Worm (Caenorhabditis elegans): Measurements from ENCODE around the gene glb-1.

glb-1 gene

DNA sequence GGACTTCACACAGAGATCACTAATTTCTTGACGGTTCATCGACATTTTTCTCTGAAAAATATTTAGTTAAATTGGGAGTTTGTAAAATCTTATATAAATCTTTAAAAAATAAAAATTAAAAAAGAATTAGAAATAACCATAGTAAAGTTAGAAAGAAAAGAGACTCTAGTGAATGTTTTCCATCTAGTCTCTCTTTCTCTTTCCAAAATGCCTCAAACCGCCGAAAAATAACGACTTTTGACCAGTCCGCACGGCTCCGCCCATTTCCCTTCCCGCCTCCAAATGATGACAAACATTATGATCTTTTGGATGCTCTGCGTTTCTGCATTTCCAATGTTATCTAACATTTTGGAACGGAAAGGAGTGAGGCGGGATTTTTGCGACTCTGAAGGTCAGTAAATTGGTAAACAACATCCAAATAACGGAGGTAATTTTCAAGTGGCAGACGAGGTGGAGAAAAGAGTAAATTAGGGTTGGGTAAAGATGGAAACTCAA is at the start of gene glb-1:
TSS of gene glb-1 (minus strand) at position 51 of the 495 bp plus-strand sequence.
- no peak for TF ChIP-seq unc-62 (GFP tag; optimal IDR thresholded peaks at IDR 0.05)

DNA sequence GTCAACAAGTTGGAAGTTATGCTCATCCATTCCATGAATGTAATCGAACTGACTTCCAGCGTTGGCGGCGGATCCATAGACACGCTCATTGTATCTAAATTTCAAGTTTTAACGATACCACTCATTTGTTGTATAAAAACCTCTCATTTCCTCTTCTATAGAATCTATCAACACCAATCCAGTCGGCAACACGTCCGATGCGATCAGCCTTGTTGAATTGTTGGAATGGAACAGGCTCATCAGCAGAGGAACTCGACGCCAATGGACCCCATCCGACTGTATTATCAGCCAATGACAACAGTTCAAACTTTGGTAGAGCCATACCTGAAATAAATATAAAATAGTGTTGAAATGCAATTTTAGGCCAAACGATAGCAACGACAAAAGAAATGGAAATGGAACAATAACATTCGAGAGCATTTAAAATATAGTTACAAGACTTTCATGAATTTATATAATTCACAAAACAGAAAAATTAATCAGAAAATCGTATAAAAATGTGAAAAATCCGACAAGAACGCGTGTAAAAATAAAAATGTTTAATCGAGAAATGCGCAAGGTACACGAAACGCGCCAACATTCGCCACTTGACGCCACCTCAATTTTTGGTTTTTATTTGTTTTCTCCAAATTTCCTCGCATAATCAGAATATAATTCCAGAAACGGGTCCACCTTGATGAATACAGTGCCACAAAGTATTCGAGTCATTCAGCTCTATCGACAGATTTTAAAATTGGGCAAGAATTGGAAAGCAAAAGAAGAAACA is 48.3 kb upstream of the glb-1 start, which contains the start of the genes eif-3.D and R08D7.4:
TSS of gene eif-3.D (minus strand) at position 324 of the 766 bp plus-strand sequence.
TSS of gene R08D7.4 (plus strand) at position 638 of the 766 bp plus-strand sequence.
- no peak for TF ChIP-seq unc-62 (GFP tag; optimal IDR thresholded peaks at IDR 0.05)

DNA sequence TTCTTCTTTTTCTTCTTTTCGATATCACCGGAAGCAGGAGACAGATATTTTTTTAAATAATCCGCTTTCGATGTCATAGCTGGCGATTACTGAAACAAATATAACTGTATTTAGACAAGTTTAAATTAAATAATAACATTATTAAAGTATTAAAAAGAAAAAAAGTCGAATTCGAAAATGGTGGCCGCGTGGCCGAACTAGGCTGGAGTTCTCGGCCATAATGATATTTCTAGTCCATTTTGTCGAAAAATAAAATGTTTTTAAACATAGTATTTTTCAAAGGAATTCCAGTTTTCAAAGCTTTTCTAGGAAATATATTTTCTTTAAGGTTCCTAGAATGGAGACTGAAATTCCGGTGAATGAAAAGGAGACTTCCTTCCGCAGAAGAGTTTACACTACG is 44.5 kb upstream of the glb-1 start, which contains the start of the genes bud-13 and rpap-2:
TSS of gene bud-13 (minus strand) at position 89 of the 400 bp plus-strand sequence.
TSS of gene rpap-2 (plus strand) at position 329 of the 400 bp plus-strand sequence.
- TF ChIP-seq unc-62 (GFP tag; optimal IDR thresholded peaks at IDR 0.05), result no peak

DNA sequence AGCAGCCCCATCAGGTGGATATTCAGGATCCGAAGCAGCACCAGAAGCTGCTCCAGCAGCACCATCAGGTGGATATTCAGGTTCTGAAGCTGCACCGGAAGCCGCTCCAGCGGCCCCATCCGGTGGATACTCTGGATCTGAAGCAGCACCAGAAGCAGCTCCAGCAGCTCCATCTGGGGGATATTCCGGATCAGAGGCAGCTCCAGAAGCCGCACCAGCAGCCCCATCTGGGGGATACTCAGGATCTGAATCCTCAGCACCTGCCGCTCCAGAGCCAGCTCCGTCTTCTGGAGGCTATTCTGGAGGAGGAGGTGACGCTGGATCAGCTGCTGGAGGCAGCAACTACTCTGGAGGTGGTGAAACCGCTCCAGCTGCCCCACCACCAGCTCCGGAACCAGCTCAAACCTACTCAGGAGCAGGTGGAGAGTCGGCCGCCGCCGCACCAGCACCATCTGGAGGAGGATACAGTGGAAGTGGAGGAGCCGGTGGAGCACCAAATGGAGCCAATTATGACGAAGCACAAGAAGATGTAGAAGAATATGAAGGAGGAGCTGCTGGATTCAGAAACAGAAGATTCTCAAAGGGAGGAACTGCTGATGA is 41.7 kb upstream of the glb-1 start:
- no peak for TF ChIP-seq unc-62 (GFP tag; optimal IDR thresholded peaks at IDR 0.05)

DNA sequence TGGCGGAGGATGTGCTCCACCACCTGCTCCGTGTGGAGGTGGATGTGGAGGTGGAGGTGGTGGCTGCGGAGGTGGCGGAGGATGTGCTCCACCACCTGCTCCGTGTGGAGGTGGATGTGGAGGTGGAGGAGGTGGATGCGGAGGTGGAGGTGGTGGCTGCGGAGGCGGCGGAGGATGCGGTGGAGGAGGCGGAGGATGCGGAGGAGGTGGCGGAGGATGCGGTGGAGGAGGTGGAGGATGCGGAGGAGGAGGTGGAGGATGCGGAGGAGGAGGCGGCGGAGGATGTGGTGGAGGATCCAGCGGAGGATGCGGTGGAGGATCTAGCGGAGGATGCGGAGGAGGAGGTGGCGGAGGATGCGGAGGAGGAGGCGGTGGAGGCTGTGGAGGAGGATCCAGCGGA is 39.4 kb upstream of the glb-1 start:
- TF ChIP-seq unc-62 (GFP tag; optimal IDR thresholded peaks at IDR 0.05), result no peak

DNA sequence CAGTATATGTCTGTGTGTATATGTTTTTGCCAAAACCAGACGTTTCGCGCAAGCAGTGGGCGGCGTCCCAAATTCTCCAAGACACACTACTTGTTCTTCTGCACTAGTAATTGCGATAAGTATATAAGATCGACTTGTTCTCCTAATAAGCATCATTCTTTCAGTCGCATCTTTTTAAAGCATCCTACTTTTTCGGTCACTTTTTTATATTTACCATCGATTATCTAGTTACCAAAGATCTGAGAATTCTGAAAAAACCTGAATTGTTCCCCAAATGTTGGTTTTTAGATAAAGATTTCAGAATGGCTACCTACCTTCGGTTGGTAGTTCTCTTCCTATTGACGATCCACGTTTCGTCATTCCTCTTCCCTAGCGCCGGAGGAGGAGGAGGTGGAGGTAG is 38.9 kb upstream of the glb-1 start, which contains the start of gene grl-25:
TSS of gene grl-25 (plus strand) at position 301 of the 400 bp plus-strand sequence.
- TF ChIP-seq unc-62 (GFP tag; optimal IDR thresholded peaks at IDR 0.05), result no peak

DNA sequence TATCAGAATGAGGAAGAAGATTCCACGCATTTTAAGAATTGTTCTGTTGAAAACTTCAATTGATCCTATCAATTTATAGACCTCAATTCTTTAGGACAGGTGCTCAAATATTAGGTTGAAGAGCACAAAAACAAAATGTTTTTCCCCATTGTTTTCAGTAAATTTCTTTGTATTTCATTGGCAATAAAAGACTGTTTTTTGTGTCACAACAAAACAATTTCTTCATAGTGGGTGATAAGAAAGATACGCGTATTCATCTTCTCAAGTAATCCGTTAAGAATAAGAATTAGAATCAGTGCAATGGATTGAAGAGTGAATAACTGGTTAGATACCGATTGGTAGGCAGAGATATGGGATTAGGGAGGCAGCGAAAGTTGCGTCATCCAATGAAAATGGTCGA is 37.6 kb upstream of the glb-1 start, which contains the start of gene ZK643.6:
TSS of gene ZK643.6 (minus strand) at position 101 of the 400 bp plus-strand sequence.
- no peak for TF ChIP-seq unc-62 (GFP tag; optimal IDR thresholded peaks at IDR 0.05)

DNA sequence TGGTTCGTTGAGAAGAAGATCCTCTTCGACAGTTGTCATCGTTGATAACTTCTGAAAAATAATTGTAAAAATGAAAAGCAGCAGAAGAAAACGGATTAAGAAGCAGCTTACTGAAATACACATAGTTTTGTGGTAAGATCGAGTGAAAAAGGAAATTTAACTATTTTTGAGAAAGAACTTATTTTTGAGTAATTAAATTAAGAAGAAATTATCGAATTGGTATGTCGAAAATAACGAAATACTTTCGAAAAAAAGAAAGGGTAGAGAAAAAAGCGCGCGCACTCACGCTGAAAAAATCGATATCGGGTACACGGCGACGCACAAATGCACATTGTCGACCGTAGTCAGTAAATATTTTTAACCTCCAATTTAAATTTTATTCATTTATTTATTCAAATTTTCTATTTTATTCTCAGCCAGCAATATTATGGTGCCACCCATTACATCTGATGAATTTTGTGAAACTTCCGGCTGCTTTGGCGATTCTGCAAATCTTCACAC is 33.1 kb upstream of the glb-1 start, which contains the start of the genes ZK643.5 and ZK643.2:
TSS of gene ZK643.5 (minus strand) at position 51 of the 501 bp plus-strand sequence.
TSS of gene ZK643.2 (plus strand) at position 395 of the 501 bp plus-strand sequence.
- TF ChIP-seq unc-62 (GFP tag; optimal IDR thresholded peaks at IDR 0.05), result no peak

DNA sequence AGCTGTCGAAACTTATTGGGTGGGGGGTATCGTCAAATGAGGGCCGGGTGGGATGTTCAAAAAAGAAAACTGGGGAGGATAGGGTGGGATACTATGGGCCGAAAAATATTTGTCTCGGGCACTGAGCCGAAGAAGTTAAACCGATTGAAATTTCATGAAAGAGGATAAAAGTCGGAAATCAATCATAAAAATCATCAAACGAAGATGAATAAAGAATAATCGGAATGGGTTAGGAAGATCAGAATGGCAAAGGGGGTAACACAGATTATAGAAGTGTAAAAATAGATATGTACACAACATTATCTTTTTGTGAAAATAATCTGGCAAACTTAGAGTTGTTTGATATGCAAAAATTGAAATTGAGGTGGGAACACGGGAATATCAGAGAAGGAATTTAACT is 32.4 kb upstream of the glb-1 start:
- TF ChIP-seq unc-62 (GFP tag; optimal IDR thresholded peaks at IDR 0.05), result no peak

DNA sequence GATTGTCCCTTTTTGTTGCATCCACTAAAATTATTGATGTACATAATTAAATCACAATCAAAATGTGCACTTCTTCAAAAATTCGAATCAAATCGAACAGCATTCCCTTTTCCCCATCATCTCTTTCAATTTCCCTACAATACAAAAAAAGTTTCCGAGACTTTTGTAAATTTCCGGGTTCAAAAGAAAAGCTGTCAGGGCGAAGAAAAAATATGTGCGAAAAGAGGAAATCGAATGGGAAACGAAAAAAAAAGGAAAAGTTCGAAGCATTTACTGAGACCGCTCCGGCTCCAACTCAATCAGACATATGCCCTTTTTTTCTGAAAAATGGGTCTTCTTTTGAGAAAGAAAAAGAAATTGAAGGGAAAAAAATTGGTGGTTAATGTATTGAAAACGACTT is 26.1 kb upstream of the glb-1 start:
- TF ChIP-seq unc-62 (GFP tag; optimal IDR thresholded peaks at IDR 0.05), result no peak

DNA sequence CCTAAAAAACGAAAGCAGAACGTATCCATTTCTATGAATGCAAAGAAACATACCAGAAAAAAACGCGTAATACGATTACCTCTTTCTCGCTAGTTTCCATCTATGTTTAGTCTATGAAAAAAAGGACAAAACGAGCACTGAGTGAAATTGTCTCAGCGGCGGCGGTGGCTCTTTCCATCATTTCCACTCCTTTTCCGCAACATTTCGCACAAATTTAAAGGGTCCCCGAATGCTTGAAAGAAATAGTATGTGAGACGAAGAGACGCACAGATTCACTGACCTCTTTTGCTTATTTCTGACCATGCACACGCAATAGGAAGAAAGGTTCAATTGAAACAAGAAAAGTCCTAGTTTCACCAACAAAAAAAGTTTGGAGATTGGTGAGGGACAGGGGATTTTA is 23.2 kb upstream of the glb-1 start:
- TF ChIP-seq unc-62 (GFP tag; optimal IDR thresholded peaks at IDR 0.05), result no peak

DNA sequence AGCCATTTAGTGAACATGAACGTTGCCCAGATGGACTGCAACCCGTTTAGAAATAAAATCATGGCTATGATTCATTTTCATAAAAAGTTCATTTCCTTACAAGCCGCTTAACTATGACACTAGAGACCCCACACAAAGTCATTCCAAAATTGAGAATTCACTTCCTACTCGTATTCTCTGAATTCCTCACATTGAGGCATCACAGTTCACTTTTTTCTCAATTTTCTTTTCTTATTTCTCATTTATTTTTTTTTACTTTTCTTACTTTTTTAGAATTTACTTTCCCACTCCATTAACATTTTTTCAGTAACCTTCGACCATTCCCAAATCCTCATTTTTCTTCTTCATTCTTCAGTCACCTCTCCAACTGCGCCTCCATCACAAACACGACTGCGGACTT is 21.3 kb upstream of the glb-1 start, which contains the start of gene dhrr-1:
TSS of gene dhrr-1 (plus strand) at position 301 of the 400 bp plus-strand sequence.
- no peak for TF ChIP-seq unc-62 (GFP tag; optimal IDR thresholded peaks at IDR 0.05)

DNA sequence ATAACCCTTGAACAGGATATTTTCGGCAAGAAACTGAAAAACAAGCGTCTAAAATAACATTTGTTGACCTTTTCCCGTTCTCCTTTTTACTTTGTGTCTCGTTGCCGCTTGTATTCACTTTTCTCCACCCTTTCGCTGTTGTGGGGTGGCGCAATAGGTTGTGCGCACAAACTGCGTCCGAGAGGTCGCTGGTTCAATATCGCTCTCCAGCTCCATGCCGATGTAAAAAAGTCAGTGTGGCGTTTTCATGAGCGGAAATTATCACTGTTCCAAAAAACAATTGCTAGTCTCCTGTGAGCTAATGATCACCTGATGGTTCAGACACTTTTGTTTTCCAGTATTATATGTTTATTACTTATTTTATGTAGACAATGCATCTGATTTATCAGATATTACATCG is 14.5 kb upstream of the glb-1 start:
- no peak for TF ChIP-seq unc-62 (GFP tag; optimal IDR thresholded peaks at IDR 0.05)

DNA sequence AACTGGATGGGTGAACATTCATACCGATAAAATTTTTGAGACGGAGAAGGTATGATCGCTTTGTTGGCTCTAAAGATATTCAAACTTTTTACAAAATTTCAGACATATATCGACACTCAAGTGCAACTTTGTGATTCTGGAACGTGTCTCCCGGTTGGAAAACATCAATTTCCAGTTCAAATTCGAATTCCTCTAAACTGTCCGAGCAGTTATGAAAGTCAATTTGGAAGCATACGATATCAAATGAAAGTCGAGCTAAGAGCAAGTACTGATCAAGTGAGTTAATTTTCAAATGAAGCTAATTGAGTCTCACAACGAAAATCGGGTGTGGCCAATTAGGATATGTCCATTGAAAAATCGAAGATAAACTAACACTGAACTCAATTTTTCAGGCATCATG is 11.3 kb upstream of the glb-1 start:
- TF ChIP-seq unc-62 (GFP tag; optimal IDR thresholded peaks at IDR 0.05), result no peak

DNA sequence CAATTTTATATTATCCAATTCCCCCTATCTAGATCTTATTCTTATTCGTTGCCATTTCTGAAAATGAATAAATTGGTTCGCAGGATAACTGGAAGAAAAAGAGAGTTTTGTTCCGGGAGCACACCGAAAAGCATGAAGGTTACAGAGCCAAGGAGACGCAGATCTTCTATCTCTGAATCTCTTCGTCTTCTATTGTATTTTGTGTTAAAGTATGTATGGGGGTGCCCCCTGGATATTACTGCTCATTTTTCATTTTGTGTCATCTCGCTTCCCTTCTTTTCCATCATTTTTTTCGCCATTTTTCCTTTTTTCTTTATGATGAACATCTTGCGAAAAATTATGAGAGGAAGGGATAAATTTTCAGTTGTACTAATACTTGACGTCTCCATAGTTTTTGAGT is 10.6 kb upstream of the glb-1 start:
- no peak for TF ChIP-seq unc-62 (GFP tag; optimal IDR thresholded peaks at IDR 0.05)

DNA sequence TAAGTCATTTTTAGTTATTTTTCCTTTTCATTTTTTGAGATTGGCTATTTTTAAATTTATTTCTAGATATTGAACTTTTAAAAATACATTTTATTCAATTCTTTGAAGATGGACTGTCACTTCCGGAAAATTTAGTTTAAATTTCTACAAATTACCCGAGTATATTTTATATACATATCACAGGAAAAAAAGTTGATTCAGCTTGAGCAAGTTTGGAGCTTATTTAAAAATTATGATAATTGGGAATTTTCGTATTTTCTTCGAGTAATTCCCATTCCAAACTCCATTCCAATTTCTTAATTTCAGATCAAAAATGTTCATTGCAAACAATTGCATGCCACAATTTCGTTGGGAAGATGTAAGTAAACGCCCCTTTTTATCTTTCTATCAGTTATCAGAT is 6.6 kb upstream of the glb-1 start, which contains the start of gene arrd-15:
TSS of gene arrd-15 (plus strand) at position 301 of the 400 bp plus-strand sequence.
- TF ChIP-seq unc-62 (GFP tag; optimal IDR thresholded peaks at IDR 0.05), result no peak

Measured in whole organism, dauer.